Fruit fly (Drosophila melanogaster): ENCODE data around the gene CG9121.

CG9121 gene

dm6 chr2L:5095350-5095962, 44.6 kb upstream of the CG9121 start (continued):
- no peak for TF ChIP-seq Pdp1 (GFP tag; optimal IDR thresholded peaks at IDR 0.05)
- no peak for TF ChIP-seq CG2202 (tag; optimal IDR thresholded peaks at IDR 0.05)
- TF ChIP-seq CG11093 (GFP tag; IDR thresholded peaks at IDR 0.05), result no peak
- TF ChIP-seq sima (GFP tag; optimal IDR thresholded peaks at IDR 0.05), result no peak
- TF ChIP-seq CG14050 (GFP tag; IDR thresholded peaks at IDR 0.05), result no peak
- no peak for TF ChIP-seq Rx (GFP tag; IDR thresholded peaks at IDR 0.05)
- no peak for TF ChIP-seq CG12155 (GFP tag; optimal IDR thresholded peaks at IDR 0.05)
- no peak for TF ChIP-seq YL-1 (GFP tag; optimal IDR thresholded peaks at IDR 0.05)
- no peak for TF ChIP-seq tin (GFP tag; optimal IDR thresholded peaks at IDR 0.05)
- no peak for TF ChIP-seq klu (GFP tag; IDR thresholded peaks at IDR 0.05)
- TF ChIP-seq pros (GFP tag; optimal IDR thresholded peaks at IDR 0.05), result no peak
- no peak for TF ChIP-seq Hey (tag; optimal IDR thresholded peaks at IDR 0.05)
- TF ChIP-seq pita (GFP tag; optimal IDR thresholded peaks at IDR 0.05), result no peak
- no peak for TF ChIP-seq NFAT (GFP tag; IDR thresholded peaks at IDR 0.05)
- no peak for TF ChIP-seq Dad (GFP tag; optimal IDR thresholded peaks at IDR 0.05)
- no peak for TF ChIP-seq caup (GFP tag; optimal IDR thresholded peaks at IDR 0.05; ENCODE audit: severe bottlenecking)
- TF ChIP-seq Gug (GFP tag; IDR thresholded peaks at IDR 0.05), result no peak
- TF ChIP-seq CG13624 (GFP tag; optimal IDR thresholded peaks at IDR 0.05), result no peak
- TF ChIP-seq Hmr (GFP tag; optimal IDR thresholded peaks at IDR 0.05), result peak; percentile 26
- TF ChIP-seq GATAe (GFP tag; conservative IDR thresholded peaks at IDR 0.05), result no peak
- TF ChIP-seq CG5180 (GFP tag; optimal IDR thresholded peaks at IDR 0.05), result no peak
- no peak for TF ChIP-seq CG15696 (tag; optimal IDR thresholded peaks at IDR 0.05)
- no peak for TF ChIP-seq Spps (tag; optimal IDR thresholded peaks at IDR 0.05)
- no peak for TF ChIP-seq CG6791 (GFP tag; IDR thresholded peaks at IDR 0.05; ENCODE audit: partially characterized antibody)
- no peak for TF ChIP-seq Lim3 (GFP tag; IDR thresholded peaks at IDR 0.05)
- TF ChIP-seq luna (GFP tag; optimal IDR thresholded peaks at IDR 0.05), result no peak
- no peak for TF ChIP-seq CG32772 (GFP tag; IDR thresholded peaks at IDR 0.05)
- no peak for TF ChIP-seq NC2α (GFP tag; optimal IDR thresholded peaks at IDR 0.05)
- TF ChIP-seq CG7745 (tag; optimal IDR thresholded peaks at IDR 0.05), result no peak
- no peak for TF ChIP-seq CG10274 (GFP tag; optimal IDR thresholded peaks at IDR 0.05)
- TF ChIP-seq bigmax (GFP tag; optimal IDR thresholded peaks at IDR 0.05), result no peak
- no peak for TF ChIP-seq ATbp (GFP tag; optimal IDR thresholded peaks at IDR 0.05)
- no peak for TF ChIP-seq zen (tag; optimal IDR thresholded peaks at IDR 0.05)
- no peak for TF ChIP-seq CG10654 (GFP tag; optimal IDR thresholded peaks at IDR 0.05)
- no peak for TF ChIP-seq Hr51 (GFP tag; optimal IDR thresholded peaks at IDR 0.05)
- TF ChIP-seq CG12942 (GFP tag; optimal IDR thresholded peaks at IDR 0.05), result no peak
- TF ChIP-seq CG1832 (GFP tag; optimal IDR thresholded peaks at IDR 0.05), result no peak
- no peak for TF ChIP-seq Hr3 (GFP tag; optimal IDR thresholded peaks at IDR 0.05)
- TF ChIP-seq ato (GFP tag; IDR thresholded peaks at IDR 0.05; ENCODE audit: partially characterized antibody), result no peak
- TF ChIP-seq CG3838 (GFP tag; optimal IDR thresholded peaks at IDR 0.05), result no peak
- TF ChIP-seq CG10959 (GFP tag; IDR thresholded peaks at IDR 0.05), result no peak
- TF ChIP-seq Atf-2 (GFP tag; optimal IDR thresholded peaks at IDR 0.05), result no peak
- no peak for TF ChIP-seq Awh (GFP tag; IDR thresholded peaks at IDR 0.05)
- no peak for TF ChIP-seq corto (GFP tag; optimal IDR thresholded peaks at IDR 0.05)
- no peak for TF ChIP-seq CG16813 (GFP tag; IDR thresholded peaks at IDR 0.05; ENCODE audit: partially characterized antibody)
- no peak for TF ChIP-seq CG12659 (GFP tag; optimal IDR thresholded peaks at IDR 0.05)
- TF ChIP-seq Hr39 (optimal IDR thresholded peaks at IDR 0.05), result no peak
- no peak for TF ChIP-seq CG18764 (GFP tag; optimal IDR thresholded peaks at IDR 0.05)
- no peak for TF ChIP-seq bab2 (GFP tag; optimal IDR thresholded peaks at IDR 0.05)
- TF ChIP-seq CG4617 (GFP tag; optimal IDR thresholded peaks at IDR 0.05; ENCODE audit: borderline replicate concordance), result no peak
- no peak for TF ChIP-seq hth (optimal IDR thresholded peaks at IDR 0.05)

Data from whole organism, embryonic.